Fruit fly (Drosophila melanogaster): ENCODE data around the gene P58IPK.

P58IPK gene

DNA sequence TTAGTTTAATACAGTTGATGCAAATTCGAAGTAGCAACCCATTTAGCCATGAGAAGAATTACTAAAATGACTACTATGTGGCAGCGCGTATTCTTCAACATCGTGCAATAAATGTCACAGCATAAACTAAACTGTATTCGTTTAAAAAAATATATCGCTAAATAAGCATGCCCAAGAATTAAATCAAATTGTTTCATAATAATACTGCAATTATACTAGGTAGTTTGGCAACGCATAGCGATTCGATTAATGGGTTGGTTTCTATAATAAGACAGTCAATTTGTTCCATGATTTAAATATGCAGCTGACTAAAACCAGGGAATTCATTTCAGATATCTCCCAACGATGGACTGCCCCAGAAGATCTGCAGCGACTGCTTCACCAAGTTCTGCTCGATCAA lies 3.6 kb upstream of the P58IPK start, which contains the start of gene CG33654:
CG33654 (minus strand) TSS at position 101 of the 400 bp plus-strand sequence.
- no peak for TF ChIP-seq usp (GFP tag; optimal IDR thresholded peaks at IDR 0.05)
- TF ChIP-seq pan (optimal IDR thresholded peaks at IDR 0.05): no peak
- TF ChIP-seq psq (optimal IDR thresholded peaks at IDR 0.05): no peak
- no peak for TF ChIP-seq CG8478 (optimal IDR thresholded peaks at IDR 0.05)
- no peak for TF ChIP-seq Dll (optimal IDR thresholded peaks at IDR 0.05)
- no peak for TF ChIP-seq EcR (GFP tag; optimal IDR thresholded peaks at IDR 0.05)

DNA sequence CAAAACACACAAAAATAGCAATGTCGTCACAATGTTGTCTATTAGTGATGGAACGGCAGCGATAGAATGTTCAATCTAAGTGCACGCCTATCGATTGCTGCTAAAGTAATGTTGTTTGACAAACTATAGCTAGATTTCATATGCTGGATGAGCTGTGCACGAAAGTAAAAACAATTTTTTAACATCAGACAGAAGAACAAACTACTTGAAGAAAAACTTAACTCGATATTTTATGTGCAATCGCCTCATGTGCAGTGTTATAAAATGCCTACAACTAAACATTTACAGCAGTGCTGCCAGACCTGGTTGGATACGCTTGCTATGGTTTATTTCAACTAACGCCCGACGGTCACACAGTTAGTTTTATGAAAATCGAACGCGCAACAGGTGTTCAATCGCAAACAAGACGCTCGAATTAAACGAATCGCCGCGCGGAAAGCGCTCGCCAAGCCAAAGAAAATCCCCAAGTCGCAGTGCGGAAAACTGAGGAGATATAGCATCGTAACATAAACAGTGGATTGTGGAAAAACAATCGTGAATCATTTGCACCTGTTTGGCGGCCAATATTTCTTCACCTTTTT lies 4.3 kb downstream of the P58IPK start, which contains the start of the genes bocks and CG8312:
bocks (minus strand) TSS at position 51 of the 581 bp plus-strand sequence.
CG8312 (plus strand) TSS at position 358 of the 581 bp plus-strand sequence.
- TF ChIP-seq EcR (GFP tag; optimal IDR thresholded peaks at IDR 0.05): no peak
- TF ChIP-seq pan (optimal IDR thresholded peaks at IDR 0.05): no peak
- no peak for TF ChIP-seq CG8478 (optimal IDR thresholded peaks at IDR 0.05)
- no peak for TF ChIP-seq Dll (optimal IDR thresholded peaks at IDR 0.05)
- no peak for TF ChIP-seq usp (GFP tag; optimal IDR thresholded peaks at IDR 0.05)
- TF ChIP-seq psq (optimal IDR thresholded peaks at IDR 0.05): no peak

DNA sequence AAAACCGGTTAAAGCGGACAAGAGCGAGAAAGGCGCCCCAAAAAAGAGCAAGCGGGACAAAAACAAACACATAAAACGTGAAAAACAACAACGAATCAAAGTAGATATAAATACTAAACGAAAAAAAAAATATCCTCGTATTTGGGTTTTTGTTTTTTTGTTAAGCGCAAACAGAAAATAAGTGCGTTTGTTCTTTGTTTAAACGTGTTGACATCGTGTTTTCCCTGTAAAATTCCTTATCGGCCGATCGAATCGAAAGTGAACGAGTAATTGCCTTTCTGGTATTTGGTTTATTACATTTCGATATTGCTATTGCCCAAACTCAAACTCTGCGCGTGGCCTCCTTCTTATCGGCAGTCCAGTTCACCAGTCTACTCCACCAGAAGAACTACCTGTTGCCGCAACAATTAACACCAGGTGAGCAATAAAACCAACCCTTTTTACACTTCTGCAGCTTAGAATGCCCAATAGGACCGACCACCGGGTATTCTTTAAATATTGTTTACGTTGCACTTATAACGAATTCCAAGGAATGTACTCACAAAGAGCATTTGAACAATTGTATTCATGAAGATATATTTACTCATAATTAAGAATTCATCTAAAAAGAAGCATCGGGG lies 5.1 kb downstream of the P58IPK start:
- TF ChIP-seq Dll (optimal IDR thresholded peaks at IDR 0.05) (no peak), CG8478 (optimal IDR thresholded peaks at IDR 0.05) (no peak), usp (GFP tag; optimal IDR thresholded peaks at IDR 0.05) (no peak), EcR (GFP tag; optimal IDR thresholded peaks at IDR 0.05) (no peak), psq (optimal IDR thresholded peaks at IDR 0.05) (no peak), pan (optimal IDR thresholded peaks at IDR 0.05) (no peak)

DNA sequence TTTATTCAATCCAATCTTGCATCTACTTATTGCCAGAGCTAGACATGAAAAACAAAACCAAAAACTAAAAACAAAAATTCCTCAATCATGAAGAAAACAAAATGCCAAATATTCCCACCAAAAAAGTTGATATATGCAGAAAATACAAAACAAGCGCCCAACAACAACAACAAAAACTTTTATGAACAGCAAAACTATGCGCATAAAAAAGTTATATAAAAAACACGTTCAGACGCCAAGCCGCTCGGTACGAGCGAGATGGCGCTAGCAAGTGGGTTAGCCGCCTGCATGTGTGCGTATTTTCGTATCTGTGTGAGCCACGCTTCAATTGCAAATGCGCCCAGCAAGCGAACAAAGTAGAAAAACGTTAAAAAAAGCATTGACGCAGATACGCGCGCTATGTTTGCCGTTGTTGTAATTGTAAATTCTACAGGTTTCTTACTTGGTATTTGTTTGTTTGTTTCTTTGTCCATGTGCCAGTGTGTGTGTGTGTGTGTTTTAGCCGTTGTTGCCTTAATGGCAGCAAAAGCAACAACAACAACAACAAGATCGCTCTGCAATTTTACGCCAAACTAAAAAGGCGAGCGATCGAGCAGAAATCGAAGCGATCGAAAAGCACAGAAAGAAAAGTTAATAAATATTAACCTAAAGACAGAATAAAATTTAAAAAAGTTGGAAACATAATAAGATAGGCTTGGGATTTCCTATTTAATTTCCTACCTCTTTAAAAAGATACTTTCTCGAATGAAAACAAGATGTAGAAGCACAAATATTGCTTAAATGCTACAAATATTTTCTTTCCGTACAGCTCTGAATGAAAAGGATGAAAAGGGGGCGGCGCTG lies 6.9 kb downstream of the P58IPK start:
- no peak for TF ChIP-seq psq (optimal IDR thresholded peaks at IDR 0.05)

DNA sequence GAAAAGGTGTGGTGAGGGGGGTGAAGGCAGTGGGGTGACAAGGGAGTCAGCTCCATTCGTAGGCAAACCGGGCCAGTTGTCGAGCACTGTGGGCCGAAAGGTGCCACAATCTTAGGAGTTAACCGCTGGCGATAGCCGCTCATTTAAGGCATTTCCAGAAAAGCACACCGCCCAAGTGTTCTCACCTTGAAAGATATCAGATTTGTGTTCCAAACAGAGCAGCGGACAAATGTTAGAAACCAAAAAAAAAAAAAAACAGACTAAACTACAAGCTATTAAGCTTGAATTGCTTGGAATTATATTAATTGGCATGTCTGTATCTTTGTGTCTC lies 7.5 kb downstream of the P58IPK start:
- TF ChIP-seq usp (GFP tag; optimal IDR thresholded peaks at IDR 0.05): no peak
- no peak for TF ChIP-seq pan (optimal IDR thresholded peaks at IDR 0.05)
- no peak for TF ChIP-seq Dll (optimal IDR thresholded peaks at IDR 0.05)
- TF ChIP-seq EcR (GFP tag; optimal IDR thresholded peaks at IDR 0.05): no peak
- TF ChIP-seq psq (optimal IDR thresholded peaks at IDR 0.05): no peak
- TF ChIP-seq CG8478 (optimal IDR thresholded peaks at IDR 0.05): no peak

DNA sequence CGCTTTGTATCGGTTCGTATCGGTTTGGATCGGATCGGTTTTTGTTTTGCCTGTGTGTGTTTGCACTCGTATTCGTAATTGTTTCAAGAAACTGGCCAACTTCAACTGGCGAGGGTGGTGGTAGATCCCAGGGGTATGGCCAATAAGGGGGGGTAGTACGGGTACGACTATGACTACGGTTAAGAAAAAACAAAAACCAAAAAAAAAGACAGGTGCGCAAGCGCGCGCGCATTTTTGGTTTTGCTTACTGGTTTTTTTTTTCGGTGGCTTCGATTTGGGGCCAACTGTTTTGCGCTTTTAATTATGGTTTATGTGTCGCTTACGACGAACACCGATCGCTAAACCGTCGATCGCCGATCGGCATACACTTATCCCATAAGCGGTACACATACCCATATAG lies 8.1 kb downstream of the P58IPK start:
- TF ChIP-seq EcR (GFP tag; optimal IDR thresholded peaks at IDR 0.05) (no peak), psq (optimal IDR thresholded peaks at IDR 0.05) (no peak), usp (GFP tag; optimal IDR thresholded peaks at IDR 0.05) (no peak), Dll (optimal IDR thresholded peaks at IDR 0.05) (no peak), pan (optimal IDR thresholded peaks at IDR 0.05) (no peak), CG8478 (optimal IDR thresholded peaks at IDR 0.05) (no peak)

DNA sequence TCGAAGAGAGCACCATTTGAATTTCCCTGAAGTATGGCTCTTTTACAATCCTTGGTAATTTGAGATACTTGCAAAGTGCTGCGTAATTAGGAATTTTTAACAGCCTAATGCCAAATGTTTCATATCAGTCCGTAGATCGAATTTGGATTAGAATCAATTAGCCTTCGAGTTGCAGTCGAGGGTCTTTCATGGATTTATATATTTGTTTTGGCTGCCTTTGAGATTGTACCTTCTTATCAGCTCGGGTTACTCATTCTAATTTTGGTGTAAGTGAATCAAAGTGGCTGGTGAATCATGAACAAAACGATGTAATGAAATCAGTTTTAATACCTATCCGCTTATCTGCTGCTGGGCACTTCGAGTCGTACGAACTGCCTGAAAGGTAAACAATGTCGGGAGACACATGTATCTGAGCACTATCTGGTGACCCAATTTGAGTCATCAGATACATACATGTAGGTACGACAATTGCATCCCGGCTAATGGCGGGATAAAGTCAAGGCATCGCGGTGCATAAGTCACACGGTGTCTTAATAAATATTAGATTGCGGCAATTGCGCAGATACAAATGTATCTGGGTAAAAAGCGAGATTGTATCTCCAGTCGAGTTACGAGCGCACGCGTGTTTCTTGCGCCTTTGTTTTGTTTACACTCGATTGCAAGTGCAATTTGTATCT lies 9.1 kb downstream of the P58IPK start:
- TF ChIP-seq pan (optimal IDR thresholded peaks at IDR 0.05): no peak
- TF ChIP-seq Dll (optimal IDR thresholded peaks at IDR 0.05): no peak
- TF ChIP-seq EcR (GFP tag; optimal IDR thresholded peaks at IDR 0.05): no peak
- no peak for TF ChIP-seq CG8478 (optimal IDR thresholded peaks at IDR 0.05)
- no peak for TF ChIP-seq usp (GFP tag; optimal IDR thresholded peaks at IDR 0.05)
- no peak for TF ChIP-seq psq (optimal IDR thresholded peaks at IDR 0.05)

DNA sequence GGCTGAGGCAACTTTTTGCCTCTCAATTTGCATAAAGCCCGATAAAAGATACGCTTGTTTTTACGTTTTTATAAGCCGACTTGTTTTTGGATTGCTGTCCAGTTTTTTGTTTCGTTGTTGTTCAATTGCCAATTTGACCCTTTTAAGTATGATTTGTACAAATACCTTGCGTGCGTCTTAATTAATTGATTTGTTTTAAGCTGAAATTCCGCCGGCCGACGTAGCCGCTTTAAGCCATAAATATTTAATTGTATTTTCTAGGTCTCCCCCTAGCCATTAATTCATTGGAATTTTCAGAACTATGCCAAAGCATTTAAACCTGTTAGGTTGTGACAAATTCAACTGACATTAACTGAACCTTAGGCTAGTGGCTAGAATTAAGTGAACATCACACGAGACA lies 9.9 kb downstream of the P58IPK start:
- no peak for TF ChIP-seq CG8478 (optimal IDR thresholded peaks at IDR 0.05)
- no peak for TF ChIP-seq EcR (GFP tag; optimal IDR thresholded peaks at IDR 0.05)
- no peak for TF ChIP-seq psq (optimal IDR thresholded peaks at IDR 0.05)
- no peak for TF ChIP-seq usp (GFP tag; optimal IDR thresholded peaks at IDR 0.05)
- no peak for TF ChIP-seq Dll (optimal IDR thresholded peaks at IDR 0.05)
- no peak for TF ChIP-seq pan (optimal IDR thresholded peaks at IDR 0.05)

DNA sequence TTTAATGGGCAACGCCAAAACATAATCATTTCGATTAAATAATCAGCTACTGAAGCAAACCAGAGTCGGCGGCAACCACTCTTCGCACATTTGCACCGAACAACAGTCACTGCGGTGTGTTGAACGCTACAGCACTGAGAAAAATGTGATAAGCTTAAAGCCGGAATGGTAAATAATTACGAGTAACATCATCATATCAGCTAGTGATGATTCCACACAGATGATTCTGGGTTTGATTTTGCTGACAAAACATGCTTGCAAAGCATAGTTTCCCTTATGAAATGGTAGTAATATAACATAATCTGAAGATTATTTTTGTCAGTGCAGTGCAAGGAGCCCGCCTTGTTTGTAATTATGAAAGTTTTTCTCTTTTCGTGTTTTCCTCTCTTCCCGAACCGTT lies 11.4 kb downstream of the P58IPK start:
- TF ChIP-seq Dll (optimal IDR thresholded peaks at IDR 0.05): no peak
- TF ChIP-seq psq (optimal IDR thresholded peaks at IDR 0.05): no peak
- TF ChIP-seq EcR (GFP tag; optimal IDR thresholded peaks at IDR 0.05): no peak
- TF ChIP-seq usp (GFP tag; optimal IDR thresholded peaks at IDR 0.05): no peak
- no peak for TF ChIP-seq pan (optimal IDR thresholded peaks at IDR 0.05)
- no peak for TF ChIP-seq CG8478 (optimal IDR thresholded peaks at IDR 0.05)

DNA sequence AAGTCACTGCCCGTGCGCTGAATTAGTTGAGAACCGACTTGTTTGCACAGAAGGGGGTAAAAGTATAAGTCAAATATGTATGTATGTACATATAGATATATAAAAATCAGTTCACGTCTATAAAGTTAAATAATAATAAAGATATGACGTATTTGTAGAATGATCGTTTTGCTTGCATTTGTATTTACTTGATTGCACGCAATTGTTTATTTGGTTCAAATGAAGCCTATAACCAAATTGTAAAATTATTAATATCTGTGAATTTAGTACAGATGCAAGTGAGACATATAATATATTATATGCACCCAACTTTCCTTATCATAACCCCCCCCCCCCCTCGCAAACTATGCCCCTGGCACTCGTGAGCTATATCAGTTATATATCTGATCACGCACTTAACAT lies 13.8 kb downstream of the P58IPK start:
- TF ChIP-seq pan (optimal IDR thresholded peaks at IDR 0.05) (no peak), psq (optimal IDR thresholded peaks at IDR 0.05) (no peak), usp (GFP tag; optimal IDR thresholded peaks at IDR 0.05) (no peak), CG8478 (optimal IDR thresholded peaks at IDR 0.05) (no peak), Dll (optimal IDR thresholded peaks at IDR 0.05) (no peak), EcR (GFP tag; optimal IDR thresholded peaks at IDR 0.05) (no peak)

DNA sequence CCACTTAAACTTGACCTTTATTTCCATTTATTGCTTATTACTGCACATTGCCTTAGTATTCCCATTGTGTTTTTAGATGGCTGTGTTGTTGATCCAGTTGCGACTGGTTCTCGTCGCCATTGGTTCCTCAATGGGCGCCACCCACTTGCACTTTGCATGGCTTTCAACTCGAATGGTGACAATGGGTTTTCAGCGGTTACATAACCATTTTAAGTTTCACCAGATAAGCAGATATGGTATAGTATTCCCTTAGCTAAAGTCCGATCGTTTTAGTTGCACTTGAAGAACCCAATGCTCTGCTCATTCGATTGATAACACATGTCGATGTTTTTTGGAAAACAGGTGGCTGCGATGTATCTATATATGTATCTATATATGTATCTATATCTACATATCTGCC lies 15.2 kb downstream of the P58IPK start:
- TF ChIP-seq CG8478 (optimal IDR thresholded peaks at IDR 0.05) (no peak), pan (optimal IDR thresholded peaks at IDR 0.05) (no peak), usp (GFP tag; optimal IDR thresholded peaks at IDR 0.05) (no peak), EcR (GFP tag; optimal IDR thresholded peaks at IDR 0.05) (no peak), psq (optimal IDR thresholded peaks at IDR 0.05) (no peak), Dll (optimal IDR thresholded peaks at IDR 0.05) (no peak)
